Fruit fly (Drosophila melanogaster): ENCODE data around the gene CG7829.

Gene CG7829

dm6 chr3R:29817664-29818063, at the start of gene CG7829:
Gene CG7829, minus strand, starts transcription at chr3R:29817764.
- TF ChIP-seq CG15601 (tag; optimal IDR thresholded peaks at IDR 0.05) (no peak), Ets65A (GFP tag) (peak; percentile 30)

dm6 chr3R:29866706-29867105, 49.1 kb upstream of the CG7829 start:
- TF ChIP-seq CG2678 (tag; optimal IDR thresholded peaks at IDR 0.05) (peak; percentile 29), Mad (GFP tag; optimal IDR thresholded peaks at IDR 0.05) (no peak), lab (GFP tag; optimal IDR thresholded peaks at IDR 0.05) (peak; percentile 43), sens (GFP tag) (peak; percentile 3), CG3281 (GFP tag; optimal IDR thresholded peaks at IDR 0.05) (peak; percentile 5), HHEX (GFP tag; optimal IDR thresholded peaks at IDR 0.05) (peak; percentile 15), Hand (GFP tag; optimal IDR thresholded peaks at IDR 0.05) (peak; percentile 31), CG12071 (GFP tag; optimal IDR thresholded peaks at IDR 0.05) (peak; percentile 12), CG18599 (GFP tag; optimal IDR thresholded peaks at IDR 0.05) (peak; percentile 60), Fer1 (GFP tag; optimal IDR thresholded peaks at IDR 0.05) (peak; percentile 58), MTF-1 (GFP tag; optimal IDR thresholded peaks at IDR 0.05; ENCODE audit: borderline replicate concordance) (no peak), BtbVII (GFP tag; optimal IDR thresholded peaks at IDR 0.05) (peak; percentile 48), caup (GFP tag; optimal IDR thresholded peaks at IDR 0.05; ENCODE audit: severe bottlenecking) (peak; percentile 14), Eip74EF (GFP tag; optimal IDR thresholded peaks at IDR 0.05) (peak in 1 of 2 experiments; percentile 7), Med (GFP tag) (peak; percentile 16), vnd (GFP tag; IDR thresholded peaks at IDR 0.05; ENCODE audit: partially characterized antibody) (no peak), p53 (GFP tag; optimal IDR thresholded peaks at IDR 0.05) (no peak), gce (GFP tag; IDR thresholded peaks at IDR 0.05) (no peak), CG13296 (GFP tag; optimal IDR thresholded peaks at IDR 0.05) (peak; percentile 14), H2.0 (GFP tag; IDR thresholded peaks at IDR 0.05) (no peak), CG17186 (GFP tag; optimal IDR thresholded peaks at IDR 0.05) (no peak), CG9932 (GFP tag; IDR thresholded peaks at IDR 0.05) (no peak), Hmr (GFP tag; optimal IDR thresholded peaks at IDR 0.05) (peak; percentile 45), CG7357 (GFP tag; IDR thresholded peaks at IDR 0.05) (no peak), Meics (GFP tag; optimal IDR thresholded peaks at IDR 0.05) (peak; percentile 2), ind (GFP tag; optimal IDR thresholded peaks at IDR 0.05) (no peak), CG6854 (GFP tag; optimal IDR thresholded peaks at IDR 0.05) (peak; percentile 18), sc (optimal IDR thresholded peaks at IDR 0.05) (no peak), sc (GFP tag; optimal IDR thresholded peaks at IDR 0.05) (no peak), CG31365 (tag; optimal IDR thresholded peaks at IDR 0.05) (peak; percentile 11), kay (GFP tag; optimal IDR thresholded peaks at IDR 0.05) (no peak)

- TF ChIP-seq Ets97D (GFP tag; optimal IDR thresholded peaks at IDR 0.05) (no peak), Lim3 (GFP tag; IDR thresholded peaks at IDR 0.05) (no peak), CG16779 (GFP tag; IDR thresholded peaks at IDR 0.05) (peak; percentile 28; the same call in 1 of the 2 replicates), Meics (GFP tag; optimal IDR thresholded peaks at IDR 0.05) (no peak), CG32532 (GFP tag; IDR thresholded peaks at IDR 0.05) (0 out of 2 replicates have a peak, but pooled peaks have one; percentile 11), Oli (tag; optimal IDR thresholded peaks at IDR 0.05) (no peak), Med (GFP tag) (peak; percentile 70), bigmax (GFP tag; optimal IDR thresholded peaks at IDR 0.05) (no peak), p53 (GFP tag; optimal IDR thresholded peaks at IDR 0.05) (no peak), chinmo (GFP tag; IDR thresholded peaks at IDR 0.05; ENCODE audit: partially characterized antibody) (0 out of 4 replicates have a peak, but pooled peaks have one; percentile 22), psq (GFP tag; optimal IDR thresholded peaks at IDR 0.05) (no peak), ro (GFP tag; IDR thresholded peaks at IDR 0.05) (no peak), vfl (GFP tag; optimal IDR thresholded peaks at IDR 0.05) (no peak), Sox100B (GFP tag; optimal IDR thresholded peaks at IDR 0.05) (no peak), Opbp (GFP tag; IDR thresholded peaks at IDR 0.05; ENCODE audit: partially characterized antibody) (no peak), slou (GFP tag; optimal IDR thresholded peaks at IDR 0.05) (no peak), dysf (GFP tag; IDR thresholded peaks at IDR 0.05) (0 out of 3 replicates have a peak, but pooled peaks have one; percentile 33), CG6791 (GFP tag; IDR thresholded peaks at IDR 0.05; ENCODE audit: partially characterized antibody) (0 out of 3 replicates have a peak, but pooled peaks have one; percentile 25), CG17186 (GFP tag; optimal IDR thresholded peaks at IDR 0.05) (no peak), CG11398 (GFP tag; optimal IDR thresholded peaks at IDR 0.05) (no peak)
Measured at dm6 chr3R:29862795-29863194, 45.2 kb upstream of the CG7829 start.

Measured in whole organism, embryonic.